Fruit fly (Drosophila melanogaster): ENCODE measurements around the gene Pih1D1.

- TF ChIP-seq h (optimal IDR thresholded peaks at IDR 0.05) (no peak), Sin3A (optimal IDR thresholded peaks at IDR 0.05) (no peak), psq (optimal IDR thresholded peaks at IDR 0.05) (no peak), ttk (optimal IDR thresholded peaks at IDR 0.05) (no peak), insv (optimal IDR thresholded peaks at IDR 0.05) (no peak), Myc (optimal IDR thresholded peaks at IDR 0.05) (no peak)
These were observed 40.1 kb upstream of the Pih1D1 start, which contains the start of gene CG15483 for dm6 chr2L:12761740-12762139.

All from Kc167 (cell line).